Fruit fly (Drosophila melanogaster): ENCODE results near the gene CG31642.
A peak's percentile ranks its signal among the peaks of the same experiment; 100 is the strongest.

CG31642 gene

DNA sequence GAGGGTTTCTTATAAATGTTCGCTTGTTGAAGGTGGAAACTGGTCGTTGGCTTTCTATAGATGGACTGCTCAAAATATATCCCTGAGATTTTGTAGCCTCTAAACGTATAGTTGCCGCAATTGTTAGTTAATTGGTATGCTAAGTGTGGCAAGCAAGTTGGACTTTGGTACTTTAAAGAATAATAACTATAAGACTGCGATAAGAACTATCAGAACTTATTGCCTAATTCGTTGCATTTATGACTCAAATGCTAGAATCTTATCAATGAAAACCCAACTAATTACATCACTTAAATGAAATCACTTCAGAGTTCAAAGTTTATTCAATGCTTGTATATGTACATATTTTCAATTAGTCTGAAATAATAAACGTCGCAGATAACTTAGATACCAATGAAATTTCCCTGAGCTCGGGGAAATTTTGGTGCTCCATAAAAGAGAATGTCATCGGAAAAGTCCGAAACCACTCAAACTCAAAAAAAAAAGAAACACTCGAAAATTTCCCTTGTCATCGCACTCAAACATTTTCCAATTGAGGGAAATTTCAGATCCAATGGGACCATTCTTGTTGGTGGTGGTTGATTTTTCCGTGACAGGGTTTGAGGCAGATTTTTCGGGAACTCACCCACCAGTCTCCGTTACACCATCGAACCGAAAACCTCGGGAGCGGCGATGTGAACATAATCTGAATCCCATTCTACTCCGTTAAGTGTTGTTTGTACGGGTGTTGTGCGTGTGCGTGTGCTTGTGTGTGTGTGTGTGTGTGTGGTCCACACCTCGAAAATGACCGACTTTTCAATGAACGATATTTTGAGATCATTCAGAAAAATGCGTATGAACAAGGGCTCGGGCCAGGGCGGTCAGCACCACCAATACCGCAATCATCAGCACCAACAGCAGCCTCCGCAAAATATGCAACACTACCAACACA is 27.3 kb upstream of the CG31642 start, which contains the start of gene CG45075 (continued):
- TF ChIP-seq CG32532 (GFP tag; IDR thresholded peaks at IDR 0.05) (no peak), pum (GFP tag; optimal IDR thresholded peaks at IDR 0.05) (no peak), Hr78 (GFP tag; optimal IDR thresholded peaks at IDR 0.05) (peak in 1 of 2 experiments; percentile 69), Taf1 (GFP tag; IDR thresholded peaks at IDR 0.05) (no peak), HLH3B (GFP tag; IDR thresholded peaks at IDR 0.05) (no peak; the same call in 1 of the 2 replicates), CG34224 (GFP tag; IDR thresholded peaks at IDR 0.05; ENCODE audit: partially characterized antibody) (no peak), CG34422 (GFP tag; IDR thresholded peaks at IDR 0.05) (0 out of 3 replicates have a peak, but pooled peaks have one; percentile 37), Stat92E (GFP tag; optimal IDR thresholded peaks at IDR 0.05) (peak in 1 of 3 experiments; percentile 27), croc (GFP tag; conservative IDR thresholded peaks at IDR 0.05) (no peak), CG30403 (GFP tag; optimal IDR thresholded peaks at IDR 0.05) (no peak), dan (GFP tag; IDR thresholded peaks at IDR 0.05) (no peak), CG8478 (optimal IDR thresholded peaks at IDR 0.05) (no peak), chn (GFP tag; optimal IDR thresholded peaks at IDR 0.05) (peak; percentile 37), Sry-δ (GFP tag; optimal IDR thresholded peaks at IDR 0.05) (no peak), nmo (GFP tag; optimal IDR thresholded peaks at IDR 0.05) (no peak), CG42726 (GFP tag; IDR thresholded peaks at IDR 0.05; ENCODE audit: partially characterized antibody) (0 out of 2 replicates have a peak, but pooled peaks have one; percentile 51), CG5180 (GFP tag; optimal IDR thresholded peaks at IDR 0.05) (peak; percentile 94), insv (GFP tag; optimal IDR thresholded peaks at IDR 0.05) (peak in 1 of 2 experiments; percentile 93), peb (GFP tag; IDR thresholded peaks at IDR 0.05) (no peak), dmrt99B (tag; optimal IDR thresholded peaks at IDR 0.05) (peak; percentile 10), CG15601 (tag; optimal IDR thresholded peaks at IDR 0.05) (peak; percentile 30), Opbp (GFP tag; IDR thresholded peaks at IDR 0.05; ENCODE audit: partially characterized antibody) (peak; percentile 18; the same call in 1 of the 3 replicates), HmgZ (tag; optimal IDR thresholded peaks at IDR 0.05) (peak; percentile 10), Lpt (GFP tag; optimal IDR thresholded peaks at IDR 0.05) (no peak), Abd-B (GFP tag; optimal IDR thresholded peaks at IDR 0.05) (no peak), stwl (tag; optimal IDR thresholded peaks at IDR 0.05) (peak; percentile 32), abd-A (tag; optimal IDR thresholded peaks at IDR 0.05) (peak; percentile 1), CHES-1-like (GFP tag; optimal IDR thresholded peaks at IDR 0.05) (no peak), sob (GFP tag; IDR thresholded peaks at IDR 0.05) (no peak), gro (GFP tag; optimal IDR thresholded peaks at IDR 0.05) (no peak), ap (GFP tag; IDR thresholded peaks at IDR 0.05) (no peak), ewg (GFP tag; optimal IDR thresholded peaks at IDR 0.05) (peak; percentile 17), CG7745 (tag; optimal IDR thresholded peaks at IDR 0.05) (peak; percentile 32), jigr1 (GFP tag; IDR thresholded peaks at IDR 0.05) (no peak), Fer1 (GFP tag; optimal IDR thresholded peaks at IDR 0.05) (peak; percentile 26), Bteb2 (GFP tag; optimal IDR thresholded peaks at IDR 0.05) (no peak), mam (GFP tag; optimal IDR thresholded peaks at IDR 0.05) (no peak), Dip3 (GFP tag; optimal IDR thresholded peaks at IDR 0.05) (no peak), fd64A (GFP tag; optimal IDR thresholded peaks at IDR 0.05) (peak; percentile 1), CG4820 (GFP tag; optimal IDR thresholded peaks at IDR 0.05) (no peak), sens (GFP tag) (peak; percentile 54), Ets97D (GFP tag; optimal IDR thresholded peaks at IDR 0.05) (peak; percentile 6), zf30C (GFP tag; optimal IDR thresholded peaks at IDR 0.05) (no peak), CG1603 (tag; optimal IDR thresholded peaks at IDR 0.05) (peak; percentile 2), sc (optimal IDR thresholded peaks at IDR 0.05) (no peak), sc (GFP tag; optimal IDR thresholded peaks at IDR 0.05) (no peak), phol (tag; optimal IDR thresholded peaks at IDR 0.05) (no peak)

All from whole organism, embryonic.